Fruit fly (Drosophila melanogaster) whole organism, embryonic: Measurements from ENCODE around the gene yellow-e.

ENCODE experiments used
- Abd-B ChIP-seq: fragments of 200-800 bp; sonication (Bioruptor generic); optimal IDR thresholded peaks from 2 replicates; lab custom pipeline; 2018; ENCODE audit warnings: missing biosample characterization, mild to moderate bottlenecking, missing genetic modification characterization, moderate library complexity
- B-H2 ChIP-seq: fragments of 200-800 bp; sonication (Bioruptor generic); optimal IDR thresholded peaks from 2 replicates; lab custom pipeline; 2018; ENCODE audit warnings: missing biosample characterization, mild to moderate bottlenecking, missing genetic modification characterization
- Bteb2 ChIP-seq: fragments of 200-800 bp; sonication (Bioruptor generic); optimal IDR thresholded peaks from 2 replicates; lab custom pipeline; 2016; ENCODE audit warnings: missing biosample characterization, missing genetic modification characterization
- CG10366 ChIP-seq: fragments of 200-800 bp; sonication (Bioruptor generic); IDR thresholded peaks from 2 replicates; pipeline ENCODE4 v1.3.6; 2022; ENCODE audit warnings: missing biosample characterization, missing genetic modification characterization
- CG11504 ChIP-seq: fragments of 200-800 bp; sonication (Bioruptor generic); optimal IDR thresholded peaks from 3 replicates; lab custom pipeline; 2019; ENCODE audit warnings: missing biosample characterization, mild to moderate bottlenecking, missing genetic modification characterization, moderate library complexity
- CG11723 ChIP-seq: fragments of 200-800 bp; sonication (Bioruptor generic); optimal IDR thresholded peaks from 2 replicates; lab custom pipeline; 2017; ENCODE audit warnings: missing biosample characterization, mild to moderate bottlenecking, missing genetic modification characterization
- CG13424 ChIP-seq: fragments of 200-800 bp; sonication (Bioruptor generic); optimal IDR thresholded peaks from 2 replicates; lab custom pipeline; 2019; ENCODE audit warnings: missing biosample characterization, mild to moderate bottlenecking, missing genetic modification characterization, moderate library complexity
- CG13894 ChIP-seq: fragments of 200-800 bp; sonication (Bioruptor generic); optimal IDR thresholded peaks from 3 replicates; lab custom pipeline; 2018; ENCODE audit warnings: missing biosample characterization, mild to moderate bottlenecking, missing genetic modification characterization, moderate library complexity
- CG15073 ChIP-seq: fragments of 200-800 bp; sonication (Bioruptor generic); optimal IDR thresholded peaks from 2 replicates; lab custom pipeline; 2016; ENCODE audit warnings: missing biosample characterization, missing genetic modification characterization
- CG1529 ChIP-seq: fragments of 200-800 bp; sonication (Bioruptor generic); optimal IDR thresholded peaks from 3 replicates; lab custom pipeline; 2018; ENCODE audit warnings: missing biosample characterization, missing genetic modification characterization
- CG16815 ChIP-seq: fragments of 200-800 bp; sonication (Bioruptor generic); optimal IDR thresholded peaks from 3 replicates; lab custom pipeline; 2017; ENCODE audit warnings: missing biosample characterization, mild to moderate bottlenecking, missing genetic modification characterization
- CG2875 ChIP-seq: fragments of 200-800 bp; sonication (Bioruptor generic); optimal IDR thresholded peaks from 2 replicates; lab custom pipeline; 2017; ENCODE audit warnings: missing biosample characterization, mild to moderate bottlenecking, missing genetic modification characterization, missing genetic modification reagents
- CG2889 ChIP-seq: fragments of 200-800 bp; sonication (Bioruptor generic); IDR thresholded peaks from 3 replicates; pipeline ENCODE4 v1.3.6; 2022; ENCODE audit warnings: missing biosample characterization, missing genetic modification characterization
- CG31388 ChIP-seq: fragments of 200-800 bp; sonication (Bioruptor generic); optimal IDR thresholded peaks from 2 replicates; lab custom pipeline; 2016; ENCODE audit warnings: missing biosample characterization, missing genetic modification characterization
- CG33213 ChIP-seq: fragments of 200-800 bp; sonication (Bioruptor generic); optimal IDR thresholded peaks from 3 replicates; lab custom pipeline; 2016; ENCODE audit warnings: missing biosample characterization, missing genetic modification characterization
- CG34224 ChIP-seq: fragments of 200-800 bp; sonication (Bioruptor generic); IDR thresholded peaks from 3 replicates; pipeline ENCODE4 v1.3.6; 2022; ENCODE audit warnings: missing biosample characterization, missing genetic modification characterization; ENCODE audit not compliant: partially characterized antibody
- CG43689 ChIP-seq: fragments of 200-800 bp; sonication (Bioruptor generic); IDR thresholded peaks from 2 replicates; pipeline ENCODE4 v1.3.6; 2022; ENCODE audit warnings: missing biosample characterization, missing genetic modification characterization
- CG4707 ChIP-seq: fragments of 200-800 bp; sonication (Bioruptor generic); optimal IDR thresholded peaks from 2 replicates; lab custom pipeline; 2018; ENCODE audit warnings: missing biosample characterization, mild to moderate bottlenecking, missing genetic modification characterization, moderate library complexity
- CG6175 ChIP-seq: fragments of 200-800 bp; sonication (Bioruptor generic); IDR thresholded peaks from 3 replicates; pipeline ENCODE4 v1.3.6; 2022; ENCODE audit warnings: missing biosample characterization, missing genetic modification characterization
- Dek ChIP-seq: fragments of 200-800 bp; sonication (Bioruptor generic); optimal IDR thresholded peaks from 3 replicates; lab custom pipeline; 2019; ENCODE audit warnings: missing biosample characterization, mild to moderate bottlenecking, missing genetic modification characterization, moderate library complexity
- Dll ChIP-seq: fragments of 200-800 bp; sonication (Bioruptor generic); IDR thresholded peaks from 4 replicates; pipeline ENCODE4 v1.3.6; 2022; ENCODE audit warnings: missing biosample characterization, missing genetic modification characterization; ENCODE audit not compliant: partially characterized antibody
- Doc2 ChIP-seq: fragments of 200-800 bp; sonication (Bioruptor generic); IDR thresholded peaks from 2 replicates; pipeline ENCODE4 v1.3.6; 2022; ENCODE audit warnings: missing biosample characterization, missing genetic modification characterization
- Drgx ChIP-seq: fragments of 200-800 bp; sonication (Bioruptor generic); IDR thresholded peaks from 2 replicates; pipeline ENCODE4 v1.3.6; 2022; ENCODE audit warnings: missing biosample characterization, missing genetic modification characterization
- E2f2 ChIP-seq: fragments of 200-800 bp; sonication (Bioruptor generic); IDR thresholded peaks from 2 replicates; pipeline ENCODE4 v1.3.6; 2022; ENCODE audit warnings: missing biosample characterization, missing genetic modification characterization
- HLH54F ChIP-seq: fragments of 200-800 bp; sonication (Bioruptor generic); optimal IDR thresholded peaks from 3 replicates; lab custom pipeline; 2016; ENCODE audit warnings: missing biosample characterization, missing genetic modification characterization
- HmgD ChIP-seq: fragments of 200-800 bp; sonication (Bioruptor generic); optimal IDR thresholded peaks from 3 replicates; lab custom pipeline; 2016; ENCODE audit warnings: missing biosample characterization, missing genetic modification characterization
- MESR4 ChIP-seq: fragments of 200-800 bp; sonication (Bioruptor generic); optimal IDR thresholded peaks from 2 replicates; lab custom pipeline; 2018; ENCODE audit warnings: missing biosample characterization, mild to moderate bottlenecking, missing genetic modification characterization, moderate library complexity
- NfI ChIP-seq: fragments of 200-800 bp; sonication (Bioruptor generic); optimal IDR thresholded peaks from 3 replicates; lab custom pipeline; 2018; ENCODE audit warnings: missing biosample characterization, mild to moderate bottlenecking, missing genetic modification characterization, moderate library complexity
- Rfx ChIP-seq: fragments of 200-800 bp; sonication (Bioruptor generic); IDR thresholded peaks from 2 replicates; pipeline ENCODE4 v1.3.6; 2022; ENCODE audit warnings: missing biosample characterization, missing genetic modification characterization
- Scr ChIP-seq: fragments of 200-800 bp; sonication (Bioruptor generic); IDR thresholded peaks from 2 replicates; pipeline ENCODE4 v1.3.6; 2022; ENCODE audit warnings: missing biosample characterization, missing genetic modification characterization; ENCODE audit not compliant: partially characterized antibody
- bowl ChIP-seq: fragments of 200-800 bp; sonication (Bioruptor generic); IDR thresholded peaks from 2 replicates; pipeline ENCODE4 v1.3.6; 2022; ENCODE audit warnings: missing biosample characterization, missing genetic modification characterization
- chif ChIP-seq, 2 experiments: fragments of 200-800 bp; sonication (Bioruptor generic); optimal IDR thresholded peaks; 3 replicates each; lab custom pipeline; 2016; ENCODE audit warnings: missing biosample characterization in 2 of 2, missing genetic modification characterization in 2 of 2
- chn ChIP-seq: fragments of 200-800 bp; sonication (Bioruptor generic); optimal IDR thresholded peaks from 2 replicates; lab custom pipeline; 2016; ENCODE audit warnings: missing biosample characterization, missing genetic modification characterization
- ci ChIP-seq: fragments of 200-800 bp; sonication (Bioruptor generic); IDR thresholded peaks from 3 replicates; pipeline ENCODE4 v1.3.6; 2022; ENCODE audit warnings: missing biosample characterization, missing genetic modification characterization
- danr ChIP-seq: fragments of 200-800 bp; sonication (Bioruptor generic); IDR thresholded peaks from 2 replicates; pipeline ENCODE4 v1.3.6; 2022; ENCODE audit warnings: missing biosample characterization, missing genetic modification characterization
- dm ChIP-seq: fragments of 200-800 bp; sonication (Bioruptor generic); optimal IDR thresholded peaks from 3 replicates; lab custom pipeline; 2016; ENCODE audit warnings: missing biosample characterization, missing genetic modification characterization
- fd3F ChIP-seq: fragments of 200-800 bp; sonication (Bioruptor generic); optimal IDR thresholded peaks from 2 replicates; lab custom pipeline; 2018; ENCODE audit warnings: missing biosample characterization, mild to moderate bottlenecking, missing genetic modification characterization, moderate library complexity
- ftz-f1 ChIP-seq: fragments of 200-800 bp; sonication (Bioruptor generic); optimal IDR thresholded peaks from 2 replicates; lab custom pipeline; 2016; ENCODE audit warnings: missing biosample characterization, missing genetic modification characterization
- gcm2 ChIP-seq: fragments of 200-800 bp; sonication (Bioruptor generic); optimal IDR thresholded peaks from 2 replicates; lab custom pipeline; 2016; ENCODE audit warnings: missing biosample characterization, missing genetic modification characterization
- h ChIP-seq: fragments of >200 bp; optimal IDR thresholded peaks from 2 replicates; lab custom pipeline; 2017
- klu ChIP-seq: fragments of 200-800 bp; sonication (Bioruptor generic); IDR thresholded peaks from 2 replicates; pipeline ENCODE4 v1.3.6; 2022; ENCODE audit warnings: missing biosample characterization, missing genetic modification characterization
- kni ChIP-seq: fragments of 200-800 bp; sonication (Bioruptor generic); optimal IDR thresholded peaks from 3 replicates; lab custom pipeline; 2017; ENCODE audit warnings: mild to moderate bottlenecking, missing biosample characterization, missing genetic modification reagents, missing genetic modification characterization
- nau ChIP-seq: fragments of 200-800 bp; sonication (Bioruptor generic); optimal IDR thresholded peaks from 3 replicates; lab custom pipeline; 2017; ENCODE audit warnings: missing biosample characterization, mild to moderate bottlenecking, missing genetic modification characterization, missing genetic modification reagents
- otp ChIP-seq: fragments of 200-800 bp; sonication (Bioruptor generic); IDR thresholded peaks from 3 replicates; pipeline ENCODE4, ENCODE4 v1.3.6; 2022; ENCODE audit warnings: missing biosample characterization, missing genetic modification characterization
- salm ChIP-seq: fragments of 200-800 bp; sonication (Bioruptor generic); optimal IDR thresholded peaks from 2 replicates; lab custom pipeline; 2018; ENCODE audit warnings: missing biosample characterization, mild to moderate bottlenecking, missing genetic modification characterization
- seq ChIP-seq: fragments of 200-800 bp; sonication (Bioruptor generic); IDR thresholded peaks from 2 replicates; pipeline ENCODE4 v1.3.6; 2022; ENCODE audit warnings: missing biosample characterization, missing genetic modification characterization
- sim ChIP-seq: fragments of 200-800 bp; sonication (Bioruptor generic); IDR thresholded peaks from 2 replicates; pipeline ENCODE4 v1.3.6; 2022; ENCODE audit warnings: missing biosample characterization, missing genetic modification characterization
- sr ChIP-seq: fragments of 200-800 bp; sonication (Bioruptor generic); IDR thresholded peaks from 3 replicates; pipeline ENCODE4 v1.3.6; 2022; ENCODE audit warnings: missing biosample characterization, missing genetic modification characterization
- stwl ChIP-seq: fragments of 200-800 bp; sonication (Bioruptor generic); optimal IDR thresholded peaks from 3 replicates; lab custom pipeline; 2018; ENCODE audit warnings: missing biosample characterization, mild to moderate bottlenecking, missing genetic modification characterization, moderate library complexity
- tgo ChIP-seq: fragments of 200-800 bp; sonication (Bioruptor generic); IDR thresholded peaks from 3 replicates; pipeline ENCODE4 v1.3.6; 2022; ENCODE audit warnings: missing biosample characterization, missing genetic modification characterization

Gene yellow-e

dm6 chr3R:13400902-13401721, 14.0 kb downstream of the yellow-e start (continued):
- peak; percentile 39; the same call in 1 of the 2 replicates for TF ChIP-seq CG43689
- no peak for TF ChIP-seq sr (GFP tag; lab: Robert Waterston, UW)
- TF ChIP-seq CG10366 (GFP tag; lab: Robert Waterston, UW), result peak; percentile 78
- TF ChIP-seq NfI (GFP tag; lab: Kevin White, UChicago), result peak; percentile 90
- peak; percentile 92 for TF ChIP-seq Abd-B (GFP tag; lab: Kevin White, UChicago)
- TF ChIP-seq salm (tag; lab: Kevin White, UChicago), result peak; percentile 77
- TF ChIP-seq CG4707 (GFP tag; lab: Kevin White, UChicago), result peak; percentile 66
- no peak for TF ChIP-seq h (lab: Kevin White, UChicago)
- TF ChIP-seq klu (GFP tag; lab: Robert Waterston, UW), result peak; percentile 81
- TF ChIP-seq Dll, result no peak
- TF ChIP-seq danr (GFP tag; lab: Robert Waterston, UW), result peak; percentile 81
- TF ChIP-seq CG13894 (tag; lab: Kevin White, UChicago), result no peak
- TF ChIP-seq chn, result peak; percentile 91
- TF ChIP-seq CG13424, result peak; percentile 92
- peak; percentile 90 for TF ChIP-seq CG11504 (tag; lab: Kevin White, UChicago)
- peak; percentile 72 for TF ChIP-seq otp
- TF ChIP-seq CG1529 (GFP tag; lab: Kevin White, UChicago), result peak; percentile 89
- peak; percentile 81 for TF ChIP-seq Drgx (GFP tag; lab: Robert Waterston, UW)
- TF ChIP-seq kni, result peak; percentile 69
- peak; percentile 86 for TF ChIP-seq Rfx
- no peak; the same call in 2 of the 3 replicates for TF ChIP-seq CG34224 (GFP tag; lab: Robert Waterston, UW)
- TF ChIP-seq gcm2 (GFP tag; lab: Kevin White, UChicago), result peak; percentile 82
- peak; percentile 89 for TF ChIP-seq Bteb2 (GFP tag; lab: Kevin White, UChicago)
- TF ChIP-seq sim (GFP tag; lab: Robert Waterston, UW), result peak; percentile 79
- no peak for TF ChIP-seq Scr (GFP tag; lab: Robert Waterston, UW)
- peak; percentile 6 for TF ChIP-seq MESR4 (GFP tag; lab: Kevin White, UChicago)
- TF ChIP-seq seq, result peak; percentile 92
- peak; percentile 87 for TF ChIP-seq CG16815 (GFP tag; lab: Kevin White, UChicago)
- no peak for TF ChIP-seq Doc2
- TF ChIP-seq nau (GFP tag; lab: Kevin White, UChicago), result peak; percentile 76
- TF ChIP-seq stwl (tag; lab: Kevin White, UChicago), result peak; percentile 6
- TF ChIP-seq ci (GFP tag; lab: Robert Waterston, UW), result peak; percentile 87
- no peak for TF ChIP-seq bowl (GFP tag; lab: Robert Waterston, UW)
- TF ChIP-seq CG11723 (GFP tag; lab: Kevin White, UChicago), result peak; percentile 85
- TF ChIP-seq CG2889 (GFP tag; lab: Robert Waterston, UW), result peak; percentile 40; the same call in 1 of the 3 replicates
- TF ChIP-seq fd3F (GFP tag; lab: Kevin White, UChicago), result peak; percentile 80
- no peak for TF ChIP-seq HmgD
- peak; percentile 86 for TF ChIP-seq HLH54F (GFP tag; lab: Kevin White, UChicago)
- TF ChIP-seq chif (GFP tag; optimal IDR thresholded peaks at IDR 0.05; lab: Kevin White, UChicago), result peak; percentile 69 to 90
- TF ChIP-seq CG6175 (GFP tag; lab: Robert Waterston, UW), result 0 out of 3 replicates have a peak, but pooled peaks have one; percentile 32
- peak; percentile 65 for TF ChIP-seq CG33213 (GFP tag; lab: Kevin White, UChicago)
- peak; percentile 88 for TF ChIP-seq tgo (GFP tag; lab: Robert Waterston, UW)
- TF ChIP-seq CG15073 (GFP tag; lab: Kevin White, UChicago), result peak; percentile 64
- peak; percentile 71 for TF ChIP-seq dm (GFP tag; lab: Kevin White, UChicago)
- TF ChIP-seq ftz-f1 (GFP tag; lab: Kevin White, UChicago), result no peak
- TF ChIP-seq CG2875 (GFP tag; lab: Kevin White, UChicago), result peak; percentile 86
- TF ChIP-seq CG31388 (GFP tag; lab: Kevin White, UChicago), result peak; percentile 61
- TF ChIP-seq E2f2, result peak; percentile 68
- peak; percentile 88 for TF ChIP-seq Dek (tag; lab: Kevin White, UChicago)
- TF ChIP-seq B-H2, result peak; percentile 19
